Fruit fly (Drosophila melanogaster) whole organism, larva: Measurements from ENCODE around the gene CARPB.

ENCODE experiments used
- noc ChIP-seq: fragments of 200-800 bp; sonication (Bioruptor generic); optimal IDR thresholded peaks from 3 replicates; lab custom pipeline; 2019; ENCODE audit warnings: missing biosample characterization, mild to moderate bottlenecking, missing genetic modification characterization, moderate library complexity

CARPB gene

DNA sequence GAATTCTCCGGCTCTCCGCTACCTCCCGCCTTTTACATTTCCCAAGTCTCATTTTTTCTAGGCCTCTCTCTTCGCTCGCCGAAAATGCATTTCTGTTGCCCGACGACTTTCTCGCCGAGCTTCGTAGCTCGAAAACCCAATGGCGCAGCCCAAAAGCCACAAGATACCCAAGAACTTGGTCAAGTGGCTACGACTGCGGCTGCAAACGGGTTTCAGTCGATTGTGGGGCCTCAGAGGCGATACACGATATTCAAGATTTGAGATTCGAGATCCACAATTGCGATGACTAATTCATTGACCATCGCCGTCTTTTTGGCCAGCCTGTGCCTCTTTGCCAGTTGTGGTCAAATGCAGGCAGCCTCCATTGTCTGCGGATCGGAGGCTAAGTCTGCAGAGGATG, 98.7 kb downstream of the CARPB start, which contains the start of gene CG9689:
TSS of gene CG9689 (plus strand) at position 208 of the 400 bp plus-strand sequence.
- TF ChIP-seq noc, result no peak

DNA sequence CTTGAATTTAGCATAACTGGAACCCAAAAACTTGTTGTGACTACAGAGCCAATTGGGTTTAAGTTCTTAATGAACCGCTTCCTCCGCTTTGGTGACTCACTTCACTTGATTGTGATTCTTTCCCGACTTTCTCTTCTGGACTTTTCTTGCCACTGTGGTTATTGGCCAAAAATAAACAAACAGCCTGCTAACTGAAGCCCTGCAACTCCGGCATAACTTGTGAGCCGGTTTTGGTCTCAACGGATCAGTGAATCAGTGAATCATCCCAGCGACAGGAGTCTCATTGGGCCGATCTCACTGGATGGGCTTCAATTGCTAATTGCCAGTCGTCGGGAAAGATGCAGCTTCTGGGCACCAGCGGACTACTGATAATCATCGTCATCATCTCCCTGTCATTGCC, 99.9 kb downstream of the CARPB start:
- TF ChIP-seq noc, result no peak

DNA sequence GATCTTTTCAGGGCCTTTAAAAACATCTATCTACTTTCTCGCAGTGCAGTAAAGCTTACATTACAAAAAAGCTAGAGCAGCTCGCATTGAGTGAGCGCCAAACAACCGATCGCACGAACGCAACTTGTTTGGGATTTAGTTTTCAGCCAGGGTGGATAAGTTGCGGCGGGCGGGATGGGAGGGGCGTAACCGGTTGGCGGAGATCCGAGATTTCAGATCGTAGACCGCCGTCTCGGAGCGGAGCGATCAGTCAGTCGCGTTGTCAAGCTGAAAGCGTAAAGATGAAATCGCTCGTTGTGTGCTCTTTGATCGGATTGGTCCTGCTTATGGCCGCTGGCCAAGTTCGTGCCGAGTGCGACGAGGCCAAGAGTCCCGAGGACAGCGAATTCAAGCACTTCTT, 101.2 kb downstream of the CARPB start, which contains the start of gene CG9691:
TSS of gene CG9691 (plus strand) at position 222 of the 400 bp plus-strand sequence.
- TF ChIP-seq noc, result no peak

DNA sequence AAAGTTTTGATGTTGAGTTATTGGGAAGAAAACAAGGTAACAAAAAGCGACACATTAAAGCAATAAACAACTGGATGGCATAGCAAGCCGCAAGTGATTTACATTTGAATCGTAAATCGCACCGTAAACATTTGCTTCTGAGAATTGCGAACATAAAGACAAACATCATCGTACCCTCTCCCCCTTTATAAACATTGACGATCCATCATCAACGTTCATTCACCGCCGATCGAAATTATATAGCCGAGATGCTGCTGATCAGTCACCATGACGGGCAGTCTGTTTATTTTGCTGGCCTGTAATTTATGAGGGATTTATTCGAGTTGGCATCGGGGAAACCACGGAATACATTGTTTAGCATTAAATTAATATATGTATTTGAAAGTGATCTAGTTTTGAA, 102.3 kb downstream of the CARPB start:
- TF ChIP-seq noc, result no peak

DNA sequence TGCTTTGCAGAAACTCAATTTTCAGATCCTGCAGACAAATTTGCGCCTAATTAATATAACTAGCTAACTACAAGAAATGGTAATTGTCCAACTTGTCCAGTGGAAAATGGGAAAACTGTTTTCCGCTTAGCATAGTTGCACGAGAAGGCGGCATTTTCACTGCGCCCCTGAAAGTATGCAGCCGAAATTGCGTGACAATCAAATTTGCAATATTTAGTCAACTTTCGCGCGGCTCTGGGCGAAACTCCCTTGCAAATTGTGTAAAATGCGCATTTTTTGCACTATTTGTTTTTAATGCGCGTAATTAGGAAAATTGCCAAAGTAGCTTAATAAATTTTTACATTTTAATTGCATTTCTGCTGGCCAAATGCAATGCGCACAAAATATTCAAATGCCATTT, 106.7 kb downstream of the CARPB start:
- no peak for TF ChIP-seq noc

DNA sequence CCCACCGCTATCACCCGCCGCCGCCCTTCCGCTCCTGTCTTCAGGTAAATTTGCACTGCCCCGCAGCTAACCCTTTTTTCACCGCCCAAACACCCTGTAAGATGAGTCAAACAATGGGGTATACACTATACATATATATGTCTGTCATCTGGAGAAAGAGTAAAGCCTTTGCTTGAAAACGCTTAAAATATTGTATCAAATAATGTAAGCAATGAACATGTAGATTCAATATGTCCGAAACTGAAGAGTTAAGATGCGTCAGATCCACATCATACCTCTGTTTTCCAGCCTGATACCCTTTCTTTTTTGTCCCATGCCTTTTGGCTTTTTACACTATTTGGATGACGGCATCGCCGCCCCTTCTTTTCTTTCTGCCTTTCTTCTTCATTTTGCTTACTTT, 109.8 kb downstream of the CARPB start:
- TF ChIP-seq noc, result no peak

DNA sequence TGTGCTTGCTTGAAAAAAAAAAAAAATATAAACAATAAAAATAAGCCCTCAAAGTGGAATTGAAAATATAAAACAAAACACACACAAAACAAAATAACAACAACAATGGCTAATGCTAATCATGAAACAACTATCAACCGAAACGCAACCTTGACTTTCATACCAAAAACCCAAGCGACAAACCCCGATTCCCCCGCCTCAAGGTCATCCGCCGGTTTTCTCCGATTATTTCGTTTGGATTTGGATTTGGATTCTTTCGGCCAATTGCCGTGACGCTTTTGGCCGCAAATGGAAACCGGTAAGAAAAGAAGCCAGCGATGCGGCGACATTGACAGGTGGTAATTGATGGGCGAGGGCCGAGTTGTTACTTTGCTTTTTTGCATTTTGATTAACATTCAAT, 114.6 kb downstream of the CARPB start:
- TF ChIP-seq noc, result no peak

DNA sequence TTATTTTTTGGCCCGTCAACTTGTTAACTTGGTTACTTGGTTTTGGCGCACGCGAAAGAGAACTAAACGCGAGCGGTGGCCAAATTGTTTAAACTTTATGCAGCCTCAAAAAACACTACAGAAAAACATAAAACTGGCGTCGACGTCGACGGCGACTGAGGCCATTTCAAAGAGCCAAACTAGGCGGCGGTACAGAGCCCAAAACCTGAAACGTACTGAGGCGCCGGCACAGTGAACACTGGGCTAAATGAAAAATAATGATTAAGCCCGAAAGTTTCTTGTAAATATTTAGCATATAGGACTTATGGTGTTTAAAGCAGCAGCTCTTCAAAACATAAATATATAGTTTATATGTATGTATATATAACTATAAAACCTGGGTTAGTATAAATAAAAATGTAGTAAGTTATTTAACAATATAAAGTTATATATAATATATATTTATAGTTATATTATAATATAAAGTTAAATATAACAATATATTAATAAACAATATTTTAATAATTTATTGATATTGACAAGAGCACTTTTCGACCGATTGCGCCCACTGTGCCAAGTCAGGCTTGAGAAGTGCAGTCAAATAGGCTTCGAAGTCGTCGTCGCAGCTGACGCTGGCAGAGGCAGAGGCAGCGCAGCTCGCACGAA, 116.6 kb downstream of the CARPB start, which contains the start of gene CG15249:
TSS of gene CG15249 (minus strand) at position 51 of the 645 bp plus-strand sequence.
- no peak for TF ChIP-seq noc
